Worm (Caenorhabditis elegans) whole organism, early embryonic: ENCODE measurements around the gene act-5.

Experiments used
- B0310.2 ChIP-seq: sonication (generic microtip); optimal IDR thresholded peaks from 2 replicates; lab custom pipeline; 2016; ENCODE audit warnings: mild to moderate bottlenecking, missing genetic modification characterization, missing compliant biosample characterization
- ama-1 ChIP-seq: fragments of 150-350 bp; optimal IDR thresholded peaks from 2 replicates; lab custom pipeline; 2014
- ceh-13 ChIP-seq: fragments of 200-800 bp; sonication (Bioruptor generic); optimal IDR thresholded peaks from 2 replicates; lab custom pipeline; 2018; ENCODE audit warnings: mild to moderate bottlenecking, missing genetic modification characterization, missing compliant biosample characterization
- ceh-36 ChIP-seq: sonication (generic microtip); optimal IDR thresholded peaks from 2 replicates; lab custom pipeline; 2016; ENCODE audit warnings: missing genetic modification characterization, inconsistent platforms, missing compliant biosample characterization
- scrt-1 ChIP-seq: fragments of 200-800 bp; sonication (Bioruptor generic); IDR thresholded peaks from 2 replicates; pipeline ENCODE4 v1.3.6; 2022; ENCODE audit warnings: missing genetic modification characterization, missing compliant biosample characterization

DNA sequence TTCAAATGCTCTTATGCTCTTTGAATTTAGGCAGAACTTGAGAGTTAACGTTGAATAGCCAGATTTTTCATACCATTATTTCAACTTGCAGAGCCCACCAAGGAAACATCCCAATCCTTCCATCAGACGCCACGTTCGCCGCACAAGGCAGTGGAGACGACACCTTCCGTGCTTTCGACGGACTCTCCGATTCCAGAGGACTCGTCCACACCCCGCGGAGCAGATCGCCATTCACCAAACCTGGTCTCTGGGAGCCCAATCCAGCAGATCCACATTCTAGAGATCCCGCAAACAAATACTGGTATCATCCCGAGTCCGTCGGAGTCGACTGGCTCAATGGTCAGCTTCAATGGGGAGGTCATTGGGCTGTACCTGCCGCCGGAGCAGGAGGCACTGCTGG, 25.8 kb downstream of the act-5 start:
- TF ChIP-seq scrt-1 (GFP tag; lab: Robert Waterston, UW), result no peak
- TF ChIP-seq B0310.2, result no peak
- no peak for TF ChIP-seq ceh-36 (tag; lab: Kevin White, UChicago)
- TF ChIP-seq ceh-13, result no peak
- TF ChIP-seq ama-1 (lab: Kevin White, UChicago), result no peak
